Worm (Caenorhabditis elegans) whole organism, L2 larva: ENCODE data around the gene ccd-5.

ENCODE experiments used
- C34F6.9 ChIP-seq: fragments of 150-350 bp; optimal IDR thresholded peaks from 2 replicates; lab custom pipeline; 2014; ENCODE audit warnings: missing biosample characterization, missing genetic modification characterization
- F13H6.1 ChIP-seq: sonication (generic microtip); optimal IDR thresholded peaks from 2 replicates; lab custom pipeline; 2016; ENCODE audit warnings: missing genetic modification characterization, missing compliant biosample characterization
- R02D3.7 ChIP-seq: fragments of 150-350 bp; optimal IDR thresholded peaks from 2 replicates; lab custom pipeline; 2014; ENCODE audit warnings: missing biosample characterization, missing genetic modification characterization
- Y55F3AM.14 ChIP-seq: fragments of 200-800 bp; sonication (Bioruptor generic); optimal IDR thresholded peaks from 2 replicates; lab custom pipeline; 2018; ENCODE audit warnings: mild to moderate bottlenecking, missing genetic modification characterization, missing compliant biosample characterization
- ZK546.5 ChIP-seq: sonication (generic microtip); optimal IDR thresholded peaks from 2 replicates; lab custom pipeline; 2017; ENCODE audit warnings: missing biosample characterization, missing genetic modification characterization
- alr-1 ChIP-seq: fragments of 150-350 bp; optimal IDR thresholded peaks from 2 replicates; lab custom pipeline; 2014; ENCODE audit warnings: missing biosample characterization, missing genetic modification characterization
- aly-2 ChIP-seq: fragments of 150-350 bp; optimal IDR thresholded peaks from 2 replicates; lab custom pipeline; 2014; ENCODE audit warnings: missing biosample characterization, missing genetic modification characterization
- ama-1 ChIP-seq: fragments of 150-350 bp; optimal IDR thresholded peaks from 2 replicates; lab custom pipeline; 2018; ENCODE audit warnings: inconsistent platforms
- blmp-1 ChIP-seq: sonication (generic microtip); optimal IDR thresholded peaks from 2 replicates; lab custom pipeline; 2017; ENCODE audit warnings: missing genetic modification characterization, mild to moderate bottlenecking, missing compliant biosample characterization, antibody characterized with exemption, moderate library complexity; ENCODE audit not compliant: insufficient read depth
- ceh-16 ChIP-seq: fragments of 150-350 bp; optimal IDR thresholded peaks from 2 replicates; lab custom pipeline; 2014; ENCODE audit warnings: missing biosample characterization, missing genetic modification characterization
- ceh-82 ChIP-seq: fragments of 150-350 bp; optimal IDR thresholded peaks from 2 replicates; lab custom pipeline; 2014; ENCODE audit warnings: missing biosample characterization, missing genetic modification characterization
- crh-2 ChIP-seq: sonication (generic microtip); optimal IDR thresholded peaks from 2 replicates; lab custom pipeline; 2017; ENCODE audit warnings: missing biosample characterization, missing genetic modification characterization
- dmd-4 ChIP-seq: sonication (generic microtip); optimal IDR thresholded peaks from 2 replicates; lab custom pipeline; 2017; ENCODE audit warnings: missing biosample characterization, missing genetic modification characterization
- egl-27 ChIP-seq: sonication (generic microtip); optimal IDR thresholded peaks from 3 replicates; lab custom pipeline; 2017; ENCODE audit warnings: missing biosample characterization, missing genetic modification reagents, missing genetic modification characterization
- elt-1 ChIP-seq: fragments of 150-350 bp; optimal IDR thresholded peaks from 2 replicates; lab custom pipeline; 2014; ENCODE audit warnings: missing biosample characterization, missing genetic modification characterization
- elt-3 ChIP-seq: sonication (generic microtip); optimal IDR thresholded peaks from 2 replicates; lab custom pipeline; 2017; ENCODE audit warnings: missing biosample characterization, missing genetic modification characterization
- fos-1 ChIP-seq: fragments of 150-350 bp; optimal IDR thresholded peaks from 2 replicates; lab custom pipeline; 2014; ENCODE audit warnings: missing biosample characterization, missing genetic modification characterization
- gmeb-1 ChIP-seq: fragments of 150-350 bp; optimal IDR thresholded peaks from 2 replicates; lab custom pipeline; 2014; ENCODE audit warnings: missing biosample characterization, missing genetic modification characterization
- lin-11 ChIP-seq: fragments of 150-350 bp; sonication (generic microtip); optimal IDR thresholded peaks from 2 replicates; lab custom pipeline; 2014; ENCODE audit warnings: missing biosample characterization, missing genetic modification characterization, inconsistent platforms, mixed read lengths
- lin-13 ChIP-seq: fragments of 150-350 bp; optimal IDR thresholded peaks from 2 replicates; lab custom pipeline; 2014; ENCODE audit warnings: missing biosample characterization, missing genetic modification reagents, missing genetic modification characterization
- lin-39 ChIP-seq: fragments of 150-350 bp; optimal IDR thresholded peaks from 2 replicates; lab custom pipeline; 2014; ENCODE audit warnings: missing biosample characterization, missing genetic modification reagents, missing genetic modification characterization
- lsy-2 ChIP-seq, 2 experiments: fragments of 150-350 bp in 1 of 2; sonication (generic microtip) in 1 of 2; optimal IDR thresholded peaks; 2 replicates each; lab custom pipeline; 2014 to 2017; ENCODE audit warnings: missing biosample characterization in 2 of 2, missing genetic modification characterization in 2 of 2
- mab-5 ChIP-seq: fragments of 150-350 bp; optimal IDR thresholded peaks from 2 replicates; lab custom pipeline; 2014; ENCODE audit warnings: missing biosample characterization, missing genetic modification characterization
- mbf-1 ChIP-seq: sonication (generic microtip); optimal IDR thresholded peaks from 2 replicates; lab custom pipeline; 2017; ENCODE audit warnings: missing biosample characterization, missing genetic modification characterization
- mdl-1 ChIP-seq, 2 experiments: fragments of 150-350 bp in 1 of 2; sonication (generic microtip) in 1 of 2; optimal IDR thresholded peaks; 2 replicates each; lab custom pipeline; 2017; ENCODE audit warnings: missing biosample characterization in 2 of 2, missing genetic modification characterization in 2 of 2
- nhr-10 ChIP-seq: sonication (generic microtip); optimal IDR thresholded peaks from 2 replicates; lab custom pipeline; 2017; ENCODE audit warnings: missing biosample characterization, missing genetic modification characterization
- nhr-11 ChIP-seq: fragments of 150-350 bp; optimal IDR thresholded peaks from 2 replicates; lab custom pipeline; 2014; ENCODE audit warnings: missing biosample characterization, missing genetic modification characterization
- nhr-12 ChIP-seq: fragments of 150-350 bp; optimal IDR thresholded peaks from 2 replicates; lab custom pipeline; 2014; ENCODE audit warnings: missing biosample characterization, missing genetic modification characterization
- nhr-129 ChIP-seq: fragments of 150-350 bp; optimal IDR thresholded peaks from 2 replicates; lab custom pipeline; 2014; ENCODE audit warnings: missing biosample characterization, missing genetic modification characterization
- nhr-21 ChIP-seq: fragments of 150-350 bp; optimal IDR thresholded peaks from 2 replicates; lab custom pipeline; 2014; ENCODE audit warnings: missing biosample characterization, missing genetic modification characterization
- nhr-23 ChIP-seq: fragments of 150-350 bp; optimal IDR thresholded peaks from 2 replicates; lab custom pipeline; 2014; ENCODE audit warnings: missing biosample characterization, missing genetic modification reagents, missing genetic modification characterization
- nhr-237 ChIP-seq: fragments of 150-350 bp; optimal IDR thresholded peaks from 2 replicates; lab custom pipeline; 2014; ENCODE audit warnings: missing biosample characterization, missing genetic modification characterization
- nhr-25 ChIP-seq: fragments of 150-350 bp; sonication (generic microtip); optimal IDR thresholded peaks from 3 replicates; lab custom pipeline; 2014; ENCODE audit warnings: missing biosample characterization, missing genetic modification characterization
- nhr-6 ChIP-seq: fragments of 150-350 bp; optimal IDR thresholded peaks from 2 replicates; lab custom pipeline; 2014; ENCODE audit warnings: missing biosample characterization, missing genetic modification characterization
- nhr-77 ChIP-seq: fragments of 150-350 bp; optimal IDR thresholded peaks from 2 replicates; lab custom pipeline; 2014; ENCODE audit warnings: missing biosample characterization, missing genetic modification characterization
- peb-1 ChIP-seq: fragments of 150-350 bp; optimal IDR thresholded peaks from 2 replicates; lab custom pipeline; 2014; ENCODE audit warnings: missing biosample characterization, missing genetic modification characterization
- sem-4 ChIP-seq: fragments of 150-350 bp; optimal IDR thresholded peaks from 2 replicates; lab custom pipeline; 2014; ENCODE audit warnings: missing biosample characterization, missing genetic modification reagents, missing genetic modification characterization
- skn-1 ChIP-seq: sonication (generic microtip); optimal IDR thresholded peaks from 2 replicates; lab custom pipeline; 2017; ENCODE audit warnings: missing biosample characterization, missing genetic modification characterization
- sma-3 ChIP-seq: sonication (generic microtip); optimal IDR thresholded peaks from 2 replicates; lab custom pipeline; 2016; ENCODE audit warnings: missing genetic modification reagents, missing genetic modification characterization, missing compliant biosample characterization
- sma-9 ChIP-seq, 2 experiments: fragments of 150-350 bp in 1 of 2; sonication (generic microtip) in 1 of 2; optimal IDR thresholded peaks; 2 replicates each; lab custom pipeline; 2014 to 2016; ENCODE audit warnings: missing genetic modification characterization in 2 of 2, mild to moderate bottlenecking in 1 of 2, missing biosample characterization in 1 of 2, missing compliant biosample characterization in 1 of 2, missing genetic modification reagents in 1 of 2, moderate library complexity in 1 of 2
- snpc-4 ChIP-seq: fragments of 150-350 bp; optimal IDR thresholded peaks from 2 replicates; lab custom pipeline; 2014; ENCODE audit warnings: missing biosample characterization, missing genetic modification characterization
- unc-39 ChIP-seq: fragments of 150-350 bp; optimal IDR thresholded peaks from 2 replicates; lab custom pipeline; 2014; ENCODE audit warnings: missing biosample characterization, missing genetic modification characterization
- unc-55 ChIP-seq: fragments of 150-350 bp; sonication (generic microtip); optimal IDR thresholded peaks from 3 replicates; lab custom pipeline; 2014; ENCODE audit warnings: missing biosample characterization, missing genetic modification reagents, missing genetic modification characterization
- unc-62 ChIP-seq: fragments of 150-350 bp; optimal IDR thresholded peaks from 2 replicates; lab custom pipeline; 2014; ENCODE audit warnings: missing biosample characterization, missing genetic modification reagents, missing genetic modification characterization
- zag-1 ChIP-seq: fragments of 150-350 bp; optimal IDR thresholded peaks from 2 replicates; lab custom pipeline; 2014; ENCODE audit warnings: missing biosample characterization, missing genetic modification characterization
- ztf-1 ChIP-seq: fragments of 200-800 bp; sonication (Bioruptor generic); conservative IDR thresholded peaks from 2 replicates; pipeline ENCODE4 v1.3.6; 2022; ENCODE audit warnings: missing genetic modification characterization, missing compliant biosample characterization
- ztf-11 ChIP-seq: sonication (generic microtip); optimal IDR thresholded peaks from 2 replicates; lab custom pipeline; 2017; ENCODE audit warnings: missing biosample characterization, missing genetic modification characterization
- ztf-4 ChIP-seq: fragments of 150-350 bp; optimal IDR thresholded peaks from 2 replicates; lab custom pipeline; 2014; ENCODE audit warnings: missing biosample characterization, missing genetic modification characterization

Gene ccd-5

DNA sequence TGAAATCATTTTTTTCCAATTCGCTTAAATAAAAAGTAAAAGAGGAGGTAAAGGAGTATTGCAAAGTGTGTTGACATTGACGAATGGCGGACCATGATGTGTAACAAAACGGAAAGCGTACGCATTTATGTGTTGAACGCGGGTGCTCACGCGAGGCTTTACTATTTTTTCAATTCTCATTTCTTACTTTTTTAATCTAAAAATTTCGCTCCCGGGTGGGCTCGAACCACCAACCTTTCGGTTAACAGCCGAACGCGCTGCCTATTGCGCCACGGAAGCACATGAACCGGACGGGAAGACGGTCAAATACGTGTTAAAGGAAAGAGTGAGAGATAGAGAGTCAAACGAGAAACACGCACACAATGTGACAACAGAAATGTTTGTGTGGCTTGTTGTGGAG is 23.1 kb downstream of the ccd-5 start:
- peak; percentile 66 for TF ChIP-seq nhr-21 (tag; lab: Kevin White, UChicago)
- peak; percentile 3 for TF ChIP-seq snpc-4
- TF ChIP-seq mab-5 (tag; lab: Kevin White, UChicago), result no peak
- no peak for TF ChIP-seq ama-1 (lab: Kevin White, UChicago)
- peak; percentile 30 for TF ChIP-seq lin-11
- TF ChIP-seq Y55F3AM.14, result no peak
- no peak for TF ChIP-seq ztf-11
- TF ChIP-seq gmeb-1, result peak; percentile 49
- TF ChIP-seq sem-4 (tag; lab: Kevin White, UChicago), result peak; percentile 13
- TF ChIP-seq sma-9 (GFP tag; optimal IDR thresholded peaks at IDR 0.05; lab: Kevin White, UChicago), result peak; percentile 66
- TF ChIP-seq sma-9 (tag; optimal IDR thresholded peaks at IDR 0.05; lab: Kevin White, UChicago), result no peak
- no peak for TF ChIP-seq peb-1 (tag; lab: Kevin White, UChicago)
- peak; percentile 37 for TF ChIP-seq sma-3 (GFP tag; lab: Kevin White, UChicago)
- TF ChIP-seq ceh-16 (tag; lab: Kevin White, UChicago), result no peak
- TF ChIP-seq nhr-11 (tag; lab: Kevin White, UChicago), result no peak
- TF ChIP-seq mdl-1 (tag; optimal IDR thresholded peaks at IDR 0.05; lab: Kevin White, UChicago), result peak in 1 of 2 experiments; percentile 54
- TF ChIP-seq C34F6.9 (tag; lab: Kevin White, UChicago), result peak; percentile 53
- TF ChIP-seq unc-62, result no peak
- TF ChIP-seq alr-1 (tag; lab: Kevin White, UChicago), result no peak
- peak; percentile 64 for TF ChIP-seq fos-1
- TF ChIP-seq lin-13, result peak; percentile 61
- TF ChIP-seq nhr-6 (tag; lab: Kevin White, UChicago), result no peak
- no peak for TF ChIP-seq elt-1 (tag; lab: Kevin White, UChicago)
- no peak for TF ChIP-seq mbf-1
- TF ChIP-seq crh-2 (tag; lab: Kevin White, UChicago), result peak; percentile 58
- no peak for TF ChIP-seq R02D3.7 (tag; lab: Kevin White, UChicago)
- TF ChIP-seq lin-39 (tag; lab: Kevin White, UChicago), result no peak
- TF ChIP-seq F13H6.1 (tag; lab: Kevin White, UChicago), result peak; percentile 74
- TF ChIP-seq ceh-82 (tag; lab: Kevin White, UChicago), result no peak
- no peak for TF ChIP-seq elt-3 (tag; lab: Kevin White, UChicago)
- peak; percentile 4 for TF ChIP-seq nhr-25 (tag; lab: Kevin White, UChicago)
- no peak for TF ChIP-seq nhr-10 (tag; lab: Kevin White, UChicago)
- TF ChIP-seq nhr-23 (tag; lab: Kevin White, UChicago), result no peak
- peak; percentile 70 for TF ChIP-seq nhr-129 (tag; lab: Kevin White, UChicago)
- TF ChIP-seq skn-1, result no peak
- peak; percentile 35 to 67 for TF ChIP-seq lsy-2 (tag; optimal IDR thresholded peaks at IDR 0.05; lab: Kevin White, UChicago)
- TF ChIP-seq aly-2, result no peak
- TF ChIP-seq egl-27 (tag; lab: Kevin White, UChicago), result no peak
- no peak for TF ChIP-seq dmd-4 (tag; lab: Kevin White, UChicago)
- TF ChIP-seq unc-55 (GFP tag; lab: Kevin White, UChicago), result peak; percentile 55
- peak; percentile 18 for TF ChIP-seq zag-1 (tag; lab: Kevin White, UChicago)
- TF ChIP-seq blmp-1 (tag; lab: Kevin White, UChicago), result no peak
- no peak for TF ChIP-seq nhr-77 (tag; lab: Kevin White, UChicago)
- no peak for TF ChIP-seq ztf-1 (GFP tag; lab: Robert Waterston, UW)
- TF ChIP-seq nhr-12 (tag; lab: Kevin White, UChicago), result no peak
- TF ChIP-seq ZK546.5 (tag; lab: Kevin White, UChicago), result no peak
- no peak for TF ChIP-seq ztf-4 (tag; lab: Kevin White, UChicago)
- TF ChIP-seq nhr-237 (tag; lab: Kevin White, UChicago), result no peak
- no peak for TF ChIP-seq unc-39 (tag; lab: Kevin White, UChicago)
- TF ChIP-seq, all 48 proteins: peak for 18
